Fruit fly (Drosophila melanogaster) whole organism, wandering third instar larva: ENCODE data around the gene CG11550.

Experiments used
- Abd-B ChIP-seq: fragments of >200 bp; optimal IDR thresholded peaks from 2 replicates; lab custom pipeline; 2017; ENCODE audit warnings: missing biosample characterization, missing genetic modification characterization
- CG32264 ChIP-seq: fragments of 200-800 bp; sonication (Bioruptor generic); optimal IDR thresholded peaks from 2 replicates; lab custom pipeline; 2016; ENCODE audit warnings: missing biosample characterization, missing genetic modification characterization
- CG9705 ChIP-seq: fragments of 200-800 bp; sonication (Bioruptor generic); optimal IDR thresholded peaks from 2 replicates; lab custom pipeline; 2018; ENCODE audit warnings: missing biosample characterization, mild to moderate bottlenecking, missing genetic modification characterization
- CrebA ChIP-seq: fragments of 200-800 bp; sonication (Bioruptor generic); optimal IDR thresholded peaks from 2 replicates; lab custom pipeline; 2016; ENCODE audit warnings: missing biosample characterization, mild to moderate bottlenecking, missing genetic modification characterization, borderline replicate concordance
- Dfd ChIP-seq: fragments of >200 bp; optimal IDR thresholded peaks from 2 replicates; lab custom pipeline; 2017; ENCODE audit warnings: missing biosample characterization, missing genetic modification characterization
- Dif ChIP-seq: fragments of 200-275, 200-300 bp; sonication (Bioruptor generic); optimal IDR thresholded peaks from 2 replicates; lab custom pipeline; 2018; ENCODE audit warnings: missing biosample characterization, missing genetic modification characterization; ENCODE audit not compliant: partially characterized antibody
- GATAd ChIP-seq: sonication (Bioruptor generic); optimal IDR thresholded peaks from 2 replicates; lab custom pipeline; 2016; ENCODE audit warnings: missing biosample characterization, missing genetic modification characterization
- HLH106 ChIP-seq: fragments of 200-800 bp; optimal IDR thresholded peaks from 3 replicates; lab custom pipeline; 2019; ENCODE audit warnings: missing biosample characterization, mild to moderate bottlenecking, missing genetic modification characterization, moderate library complexity
- Hnf4 ChIP-seq: fragments of 200-800 bp; sonication (Bioruptor generic); optimal IDR thresholded peaks from 2 replicates; lab custom pipeline; 2016; ENCODE audit warnings: missing biosample characterization, mild to moderate bottlenecking, missing genetic modification characterization
- Hr78 ChIP-seq: fragments of >200 bp; optimal IDR thresholded peaks from 2 replicates; lab custom pipeline; 2017; ENCODE audit warnings: missing biosample characterization, missing genetic modification characterization
- Hr83 ChIP-seq: fragments of 200-300 bp; sonication (Bioruptor generic); optimal IDR thresholded peaks from 2 replicates; lab custom pipeline; 2016; ENCODE audit warnings: missing biosample characterization, mild to moderate bottlenecking, missing genetic modification characterization, moderate library complexity; ENCODE audit not compliant: poor library complexity, severe bottlenecking
- Jra ChIP-seq: sonication (Bioruptor generic); optimal IDR thresholded peaks from 2 replicates; lab custom pipeline; 2016; ENCODE audit warnings: missing biosample characterization, missing genetic modification characterization
- Mio ChIP-seq: sonication (Bioruptor generic); optimal IDR thresholded peaks from 2 replicates; lab custom pipeline; 2016; ENCODE audit warnings: missing biosample characterization, missing genetic modification characterization
- N ChIP-seq: fragments of >200 bp; optimal IDR thresholded peaks from 2 replicates; lab custom pipeline; 2018; ENCODE audit warnings: missing biosample characterization, missing external identifiers, missing genetic modification characterization
- OdsH ChIP-seq: fragments of 200-800 bp; sonication (Bioruptor generic); optimal IDR thresholded peaks from 2 replicates; lab custom pipeline; 2016; ENCODE audit warnings: missing biosample characterization, mild to moderate bottlenecking, missing genetic modification characterization
- Sp1 ChIP-seq: fragments of 200-800 bp; sonication (Bioruptor generic); optimal IDR thresholded peaks from 3 replicates; lab custom pipeline; 2019; ENCODE audit warnings: missing biosample characterization, mild to moderate bottlenecking, missing genetic modification characterization, moderate library complexity
- Vsx2 ChIP-seq: fragments of 200-300, 225-300 bp; sonication (Bioruptor generic); optimal IDR thresholded peaks from 2 replicates; lab custom pipeline; 2018; ENCODE audit warnings: missing biosample characterization, missing genetic modification characterization; ENCODE audit not compliant: partially characterized antibody
- br ChIP-seq: fragments of 200-800 bp; sonication (Bioruptor generic); optimal IDR thresholded peaks from 2 replicates; lab custom pipeline; 2016; ENCODE audit warnings: missing biosample characterization, missing genetic modification characterization
- brk ChIP-seq: fragments of 200-800 bp; sonication (Bioruptor generic); optimal IDR thresholded peaks from 2 replicates; lab custom pipeline; 2016; ENCODE audit warnings: missing biosample characterization, mild to moderate bottlenecking, missing genetic modification characterization
- dl ChIP-seq, 2 experiments: fragments of 175-275, 200-275 bp in 1 of 2; fragments of 200-275 bp in 1 of 2; sonication (Bioruptor generic); optimal IDR thresholded peaks; lab custom pipeline; 2018; ENCODE audit warnings: mild to moderate bottlenecking in 2 of 2, missing biosample characterization in 2 of 2, missing genetic modification characterization in 2 of 2, moderate library complexity in 2 of 2; ENCODE audit not compliant: partially characterized antibody in 2 of 2, insufficient read depth in 1 of 2
- dsf ChIP-seq: sonication (Bioruptor generic); optimal IDR thresholded peaks from 2 replicates; lab custom pipeline; 2016; ENCODE audit warnings: missing biosample characterization, missing genetic modification characterization, borderline replicate concordance
- ey ChIP-seq: fragments of 200-800 bp; sonication (Bioruptor generic); optimal IDR thresholded peaks from 2 replicates; lab custom pipeline; 2016; ENCODE audit warnings: missing biosample characterization, missing genetic modification characterization
- foxo ChIP-seq, 2 experiments: fragments of 200-800 bp; sonication (Bioruptor generic); optimal IDR thresholded peaks; 2 replicates in 1 of 2; 3 replicates in 1 of 2; lab custom pipeline; 2016 to 2017; ENCODE audit warnings: missing biosample characterization in 2 of 2, missing genetic modification characterization in 2 of 2
- fru ChIP-seq: fragments of 200-800 bp; sonication (Bioruptor generic); optimal IDR thresholded peaks from 3 replicates; lab custom pipeline; 2016; ENCODE audit warnings: missing biosample characterization, mild to moderate bottlenecking, missing genetic modification characterization
- h ChIP-seq: fragments of 200-800 bp; sonication (Bioruptor generic); optimal IDR thresholded peaks from 3 replicates; lab custom pipeline; 2016; ENCODE audit warnings: missing biosample characterization, mild to moderate bottlenecking, missing genetic modification characterization
- jim ChIP-seq: fragments of 175-275, 200-325 bp; sonication (Bioruptor generic); optimal IDR thresholded peaks from 2 replicates; lab custom pipeline; 2016; ENCODE audit warnings: missing biosample characterization, mild to moderate bottlenecking, missing genetic modification characterization
- lola ChIP-seq: fragments of >200 bp; optimal IDR thresholded peaks from 2 replicates; lab custom pipeline; 2017; ENCODE audit warnings: missing biosample characterization, missing genetic modification characterization
- psq ChIP-seq: fragments of 200-800 bp; sonication (Bioruptor generic); optimal IDR thresholded peaks from 3 replicates; lab custom pipeline; 2017; ENCODE audit warnings: missing biosample characterization, mild to moderate bottlenecking, missing genetic modification characterization, moderate library complexity
- rgr ChIP-seq: fragments of 200-800 bp; sonication (Bioruptor generic); optimal IDR thresholded peaks from 3 replicates; lab custom pipeline; 2016; ENCODE audit warnings: missing biosample characterization, mild to moderate bottlenecking, missing genetic modification characterization
- sage ChIP-seq: fragments of 200-800 bp; sonication (Bioruptor generic); optimal IDR thresholded peaks from 2 replicates; lab custom pipeline; 2016; ENCODE audit warnings: missing biosample characterization, mild to moderate bottlenecking, missing genetic modification characterization
- sv ChIP-seq: fragments of 200-800 bp; sonication (Bioruptor generic); optimal IDR thresholded peaks from 3 replicates; lab custom pipeline; 2016; ENCODE audit warnings: missing biosample characterization, missing genetic modification characterization
- tai ChIP-seq: sonication (Bioruptor generic); optimal IDR thresholded peaks from 2 replicates; lab custom pipeline; 2016; ENCODE audit warnings: missing biosample characterization, missing genetic modification characterization
- usp ChIP-seq: fragments of >200 bp; optimal IDR thresholded peaks from 2 replicates; lab custom pipeline; 2017; ENCODE audit warnings: missing biosample characterization, missing genetic modification characterization
- woc ChIP-seq: sonication (Bioruptor generic); optimal IDR thresholded peaks from 2 replicates; lab custom pipeline; 2016; ENCODE audit warnings: missing biosample characterization, mild to moderate bottlenecking, missing genetic modification characterization

Gene CG11550

DNA sequence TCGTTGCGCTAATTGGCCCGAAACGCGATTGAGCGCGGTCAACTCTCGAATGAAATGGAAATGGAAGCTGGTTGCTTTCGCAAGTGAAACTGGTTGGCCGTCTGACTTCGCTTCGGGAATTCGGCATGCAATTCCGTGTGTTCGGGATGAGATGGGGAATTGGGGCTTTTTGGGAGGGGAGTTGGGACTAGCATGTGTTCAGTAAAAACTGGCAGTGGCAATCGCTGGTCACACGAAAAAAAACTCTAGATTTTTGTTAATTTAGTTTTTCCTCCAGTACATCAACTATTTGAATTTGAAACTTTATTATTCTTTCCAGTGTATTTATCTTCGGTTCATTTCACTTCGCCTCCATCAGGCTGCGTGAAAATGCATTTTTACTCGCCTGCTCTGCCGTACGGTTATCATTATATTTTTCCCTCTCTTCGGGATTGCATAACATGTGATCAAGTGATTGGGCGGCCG is at the start of gene CG11550:
CG11550 (minus strand) TSS at position 51 of the 465 bp plus-strand sequence.
- TF ChIP-seq usp (GFP tag; lab: Kevin White, UChicago) = no peak
- TF ChIP-seq CG9705 = no peak
- no peak for TF ChIP-seq Abd-B (GFP tag; lab: Kevin White, UChicago)
- TF ChIP-seq Hr78 (GFP tag; lab: Kevin White, UChicago) = no peak
- peak; percentile 4 for TF ChIP-seq HLH106 (tag; lab: Kevin White, UChicago)
- TF ChIP-seq foxo (GFP tag; optimal IDR thresholded peaks at IDR 0.05; lab: Kevin White, UChicago) = peak in 1 of 2 experiments; percentile 44
- TF ChIP-seq lola (GFP tag; lab: Kevin White, UChicago) = no peak
- no peak for TF ChIP-seq Mio (GFP tag; lab: Kevin White, UChicago)
- TF ChIP-seq Vsx2 (GFP tag; lab: Kevin White, UChicago) = peak; percentile 8
- TF ChIP-seq Sp1 (GFP tag; lab: Kevin White, UChicago) = peak; percentile 26
- no peak for TF ChIP-seq woc (GFP tag; lab: Kevin White, UChicago)
- no peak for TF ChIP-seq tai (GFP tag; lab: Kevin White, UChicago)
- TF ChIP-seq Dif (GFP tag; lab: Kevin White, UChicago) = no peak
- peak; percentile 11 for TF ChIP-seq OdsH (GFP tag; lab: Kevin White, UChicago)
- no peak for TF ChIP-seq N (GFP tag; lab: Kevin White, UChicago)
- TF ChIP-seq ey (GFP tag; lab: Kevin White, UChicago) = peak; percentile 16
- TF ChIP-seq sage (GFP tag; lab: Kevin White, UChicago) = no peak
- TF ChIP-seq sv (GFP tag; lab: Kevin White, UChicago) = no peak
- peak; percentile 36 for TF ChIP-seq h (GFP tag; lab: Kevin White, UChicago)
- peak; percentile 40 for TF ChIP-seq psq (GFP tag; lab: Kevin White, UChicago)
- no peak for TF ChIP-seq dsf (GFP tag; lab: Kevin White, UChicago)
- TF ChIP-seq CG32264 = no peak
- TF ChIP-seq CrebA (GFP tag; lab: Kevin White, UChicago) = no peak
- no peak for TF ChIP-seq dl (GFP tag; optimal IDR thresholded peaks at IDR 0.05; lab: Kevin White, UChicago; ENCODE audit: insufficient read depth in 1 of 2, partially characterized antibody in 2 of 2)
- TF ChIP-seq Jra = no peak
- TF ChIP-seq brk = no peak
- TF ChIP-seq rgr (GFP tag; lab: Kevin White, UChicago) = peak; percentile 27
- TF ChIP-seq Hr83 (GFP tag; lab: Kevin White, UChicago) = no peak
- peak; percentile 21 for TF ChIP-seq br (GFP tag; lab: Kevin White, UChicago)
- TF ChIP-seq fru = peak; percentile 47
- TF ChIP-seq, all 38 proteins: peak for 11

DNA sequence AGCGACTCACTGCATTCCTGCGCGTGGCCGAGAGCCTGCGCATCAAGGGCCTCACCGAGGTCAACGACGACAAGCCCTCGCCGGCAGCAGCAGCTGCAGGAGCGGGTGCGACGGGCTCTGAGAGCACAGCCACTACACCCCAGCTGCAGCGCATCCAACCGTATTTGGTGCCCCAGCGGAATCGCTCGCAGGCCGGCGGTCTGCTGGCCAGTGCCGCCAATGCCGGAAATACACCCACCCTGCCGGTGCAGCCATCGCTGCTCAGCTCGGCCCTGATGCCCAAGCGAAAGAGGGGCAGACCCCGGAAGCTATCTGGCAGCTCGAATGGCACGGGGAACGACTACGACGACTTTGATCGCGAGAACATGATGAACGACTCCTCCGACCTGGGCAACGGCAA is 48.1 kb upstream of the CG11550 start:
- no peak for TF ChIP-seq N (GFP tag; lab: Kevin White, UChicago)
- TF ChIP-seq psq (GFP tag; lab: Kevin White, UChicago) = no peak
- TF ChIP-seq usp (GFP tag; lab: Kevin White, UChicago) = no peak
- no peak for TF ChIP-seq GATAd (GFP tag; lab: Kevin White, UChicago)
- TF ChIP-seq Hnf4 = no peak
- no peak for TF ChIP-seq CG9705

DNA sequence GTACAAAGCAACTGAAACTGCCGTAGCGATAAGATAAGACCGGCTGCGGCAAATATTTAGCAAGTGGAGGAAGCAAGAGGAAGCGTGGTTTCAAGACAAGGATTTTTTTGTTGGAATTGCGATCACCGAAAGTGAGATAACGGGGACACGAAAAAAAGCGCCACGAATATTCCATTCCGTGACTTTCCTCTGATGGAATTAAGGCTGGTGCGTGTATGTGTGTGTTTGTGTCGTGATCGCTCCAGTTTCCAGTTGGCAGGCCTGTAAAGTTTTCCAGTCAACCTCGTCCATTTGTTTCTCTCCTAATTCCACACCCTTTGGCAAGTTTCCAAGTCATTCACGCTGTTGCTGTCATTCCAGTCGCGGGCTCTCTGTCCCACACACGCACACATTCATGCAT is 46.6 kb upstream of the CG11550 start:
- TF ChIP-seq Hr78 (GFP tag; lab: Kevin White, UChicago) = no peak
- TF ChIP-seq foxo (GFP tag; optimal IDR thresholded peaks at IDR 0.05; lab: Kevin White, UChicago) = no peak
- TF ChIP-seq woc (GFP tag; lab: Kevin White, UChicago) = no peak
- TF ChIP-seq dsf (GFP tag; lab: Kevin White, UChicago) = no peak
- TF ChIP-seq br (GFP tag; lab: Kevin White, UChicago) = no peak
- TF ChIP-seq brk = no peak
- no peak for TF ChIP-seq HLH106 (tag; lab: Kevin White, UChicago)
- TF ChIP-seq tai (GFP tag; lab: Kevin White, UChicago) = no peak
- no peak for TF ChIP-seq jim (GFP tag; lab: Kevin White, UChicago)
- TF ChIP-seq N (GFP tag; lab: Kevin White, UChicago) = no peak
- TF ChIP-seq usp (GFP tag; lab: Kevin White, UChicago) = no peak
- TF ChIP-seq CrebA (GFP tag; lab: Kevin White, UChicago) = no peak
- TF ChIP-seq Dfd (GFP tag; lab: Kevin White, UChicago) = no peak
- no peak for TF ChIP-seq Hr83 (GFP tag; lab: Kevin White, UChicago)
- TF ChIP-seq rgr (GFP tag; lab: Kevin White, UChicago) = no peak
- no peak for TF ChIP-seq psq (GFP tag; lab: Kevin White, UChicago)
- no peak for TF ChIP-seq CG9705
- TF ChIP-seq Abd-B (GFP tag; lab: Kevin White, UChicago) = no peak
